Worm (Caenorhabditis elegans): ENCODE results near the gene srsx-26.

Gene srsx-26

ce11 chrV:10124799-10125548, 23.5 kb upstream of the srsx-26 start, which contains the start of gene C08B6.10:
C08B6.10 (plus strand) TSS chrV:10125498.
- no peak for TF ChIP-seq hlh-8 (tag; optimal IDR thresholded peaks at IDR 0.05)
- TF ChIP-seq elt-2 (tag; optimal IDR thresholded peaks at IDR 0.05), result peak; percentile 81
- TF ChIP-seq che-1 (tag; optimal IDR thresholded peaks at IDR 0.05), result no peak
- no peak for TF ChIP-seq lin-11 (tag; optimal IDR thresholded peaks at IDR 0.05)
- TF ChIP-seq K09A11.1 (tag; optimal IDR thresholded peaks at IDR 0.05; ENCODE audit: insufficient read depth), result no peak

DNA sequence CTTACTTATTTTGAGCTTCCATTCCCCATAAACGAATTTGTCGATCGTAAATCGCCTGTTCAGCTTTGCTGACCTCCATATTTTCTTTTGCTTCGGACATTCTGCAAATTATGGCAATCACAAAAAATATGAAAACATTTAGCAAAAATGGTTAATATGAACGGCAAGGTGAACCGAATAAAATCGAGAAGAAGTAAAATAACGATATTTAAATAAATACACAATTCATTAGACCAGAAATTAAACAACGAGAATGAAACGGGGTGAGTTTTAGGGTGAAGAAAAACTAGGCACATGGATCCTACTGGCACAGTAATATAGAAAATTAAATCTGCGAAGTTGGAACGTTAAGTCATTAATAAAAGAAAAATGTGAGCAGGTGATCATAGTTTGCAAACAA, 18.3 kb upstream of the srsx-26 start, which contains the start of gene aos-1:
Gene aos-1, minus strand, starts transcription at position 101 of the 400 bp plus-strand sequence.
- TF ChIP-seq ceh-22 (tag; optimal IDR thresholded peaks at IDR 0.05), result no peak

DNA sequence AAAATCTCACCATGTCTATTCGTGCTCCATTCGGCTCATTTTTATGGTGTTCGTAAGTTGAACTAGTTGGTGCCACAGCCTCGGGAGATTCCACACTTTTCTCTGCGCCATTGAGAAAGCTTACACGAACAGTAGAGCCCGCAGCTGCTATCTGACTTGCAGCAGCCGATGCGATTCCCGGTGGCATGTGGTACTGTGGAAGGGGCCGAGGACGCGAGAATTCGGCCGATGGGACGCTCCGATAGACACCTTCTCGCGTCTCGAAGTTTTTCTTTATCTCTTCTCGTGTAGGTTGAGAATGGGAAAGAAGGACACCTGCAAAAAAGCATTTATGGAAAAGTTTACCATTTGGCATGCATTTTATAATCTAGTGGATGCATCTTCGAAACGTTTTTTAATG, 15.2 kb upstream of the srsx-26 start:
- TF ChIP-seq ceh-14 (tag; optimal IDR thresholded peaks at IDR 0.05), result no peak
- no peak for TF ChIP-seq ceh-22 (tag; optimal IDR thresholded peaks at IDR 0.05)
- no peak for TF ChIP-seq fkh-10 (GFP tag; optimal IDR thresholded peaks at IDR 0.05)
- no peak for TF ChIP-seq pag-3 (tag; optimal IDR thresholded peaks at IDR 0.05; ENCODE audit: borderline replicate concordance)
- no peak for TF ChIP-seq Y22D7AL.16 (tag; optimal IDR thresholded peaks at IDR 0.05)
- TF ChIP-seq ttx-3 (tag; optimal IDR thresholded peaks at IDR 0.05), result no peak
- TF ChIP-seq pax-1 (tag; optimal IDR thresholded peaks at IDR 0.05), result no peak
- no peak for TF ChIP-seq madf-2 (tag; optimal IDR thresholded peaks at IDR 0.05)
- no peak for TF ChIP-seq hlh-15 (tag; optimal IDR thresholded peaks at IDR 0.05)
- no peak for TF ChIP-seq mec-3 (tag; optimal IDR thresholded peaks at IDR 0.05; ENCODE audit: borderline replicate concordance)
- no peak for TF ChIP-seq ceh-45 (GFP tag; IDR thresholded peaks at IDR 0.05)
- no peak for TF ChIP-seq ama-1 (optimal IDR thresholded peaks at IDR 0.05)
- no peak for TF ChIP-seq ceh-2 (tag; optimal IDR thresholded peaks at IDR 0.05)
- TF ChIP-seq ets-4 (tag; optimal IDR thresholded peaks at IDR 0.05), result no peak
- TF ChIP-seq ahr-1 (tag; optimal IDR thresholded peaks at IDR 0.05), result no peak

DNA sequence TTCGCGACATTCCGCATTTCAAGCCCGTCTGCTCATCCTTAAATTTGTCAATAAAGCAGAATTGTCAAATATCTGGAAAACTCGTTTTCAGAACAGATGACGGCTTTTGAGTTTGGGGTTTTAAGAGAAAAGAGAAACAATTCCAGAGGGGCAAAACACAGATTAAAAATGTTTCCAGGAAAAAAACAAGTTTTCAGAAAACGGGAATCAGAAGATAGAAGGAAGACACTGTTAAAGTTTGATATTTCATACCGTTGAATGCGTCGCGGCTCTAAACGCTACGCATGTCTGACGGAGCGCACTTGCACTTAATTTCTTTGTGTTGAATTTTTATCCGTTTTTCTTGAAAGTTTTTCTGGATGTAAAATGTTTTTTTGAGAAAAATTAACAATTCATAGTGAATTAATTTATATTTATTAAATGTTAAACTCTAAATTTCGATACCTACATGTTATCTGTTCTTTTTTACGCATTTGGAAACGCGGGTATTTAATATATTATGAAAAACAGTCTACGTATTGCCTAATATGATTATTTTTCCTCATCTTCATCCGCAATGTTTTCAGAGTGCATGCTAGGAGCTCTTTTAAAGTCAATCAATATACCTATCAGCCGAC, 14.3 kb upstream of the srsx-26 start, which contains the start of the genes C08B6.18, wdr-20 and C08B6.8:
Gene C08B6.18, minus strand, starts transcription at position 51 of the 617 bp plus-strand sequence.
Gene wdr-20, minus strand, starts transcription at position 82 of the 617 bp plus-strand sequence.
Gene C08B6.8, plus strand, starts transcription at position 567 of the 617 bp plus-strand sequence.
- TF ChIP-seq ceh-48 (tag; optimal IDR thresholded peaks at IDR 0.05), result no peak
- peak; percentile 4 for TF ChIP-seq unc-42 (tag; optimal IDR thresholded peaks at IDR 0.05)
- TF ChIP-seq pax-1 (tag; optimal IDR thresholded peaks at IDR 0.05), result no peak

- TF ChIP-seq hlh-8 (tag; optimal IDR thresholded peaks at IDR 0.05) (no peak), sox-2 (GFP tag; IDR thresholded peaks at IDR 0.05) (no peak), ceh-19 (GFP tag; optimal IDR thresholded peaks at IDR 0.05) (no peak), nhr-11 (tag; optimal IDR thresholded peaks at IDR 0.05) (no peak), fkh-6 (tag; optimal IDR thresholded peaks at IDR 0.05) (no peak), lim-6 (tag; optimal IDR thresholded peaks at IDR 0.05) (no peak), madf-2 (tag; optimal IDR thresholded peaks at IDR 0.05) (no peak), hlh-30 (tag; optimal IDR thresholded peaks at IDR 0.05; ENCODE audit: insufficient read depth) (no peak)
These were observed 2.8 kb upstream of the srsx-26 start, which contains the start of gene C51E3.9 for ce11 chrV:10145653-10146052. C51E3.9 (plus strand) TSS chrV:10145953.

ce11 chrV:10146787-10147186, 1.7 kb upstream of the srsx-26 start:
- no peak for TF ChIP-seq ceh-9 (tag; optimal IDR thresholded peaks at IDR 0.05)
- TF ChIP-seq ceh-18 (tag; optimal IDR thresholded peaks at IDR 0.05), result peak; percentile 60
